Fruit fly (Drosophila melanogaster): ENCODE results near the gene Task6.

Task6 gene

DNA sequence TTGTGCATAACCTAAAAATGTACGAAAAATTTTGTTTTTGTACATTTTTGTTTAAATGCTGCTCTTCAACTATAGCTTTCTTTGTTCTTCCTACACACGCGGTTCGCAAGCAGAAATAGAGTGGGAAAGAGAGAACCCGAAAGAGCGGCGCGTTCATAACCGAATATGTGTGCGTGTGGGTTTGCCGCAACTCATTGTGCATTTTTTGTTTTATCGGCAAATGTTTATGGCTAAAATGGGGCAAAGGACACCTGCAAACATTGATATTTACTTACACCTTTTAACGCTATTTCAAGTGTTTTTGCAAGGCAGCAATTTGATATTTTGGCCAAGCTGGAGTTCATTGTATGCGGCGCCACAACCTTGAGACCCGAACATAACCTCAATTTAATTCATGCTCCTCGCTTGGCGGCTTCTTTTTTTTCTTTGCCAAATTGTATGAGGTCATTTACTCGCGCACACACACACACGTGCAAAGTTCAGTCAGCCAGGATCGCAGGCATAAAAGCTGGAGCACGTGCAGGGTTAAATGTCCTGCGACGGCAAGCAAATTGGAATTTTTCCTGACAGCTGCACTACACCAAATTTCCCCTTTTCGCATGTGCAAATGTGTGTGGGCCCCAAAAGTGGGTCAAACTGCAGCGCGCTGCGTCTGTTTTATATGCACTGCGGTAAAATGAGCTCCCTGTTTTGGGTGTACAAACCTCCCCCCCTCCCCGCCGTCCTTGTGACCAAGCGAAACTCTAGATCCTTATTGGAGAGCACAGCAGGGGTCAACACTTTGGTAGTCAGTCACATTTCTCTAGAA, 26.4 kb downstream of the Task6 start:
- TF ChIP-seq fd96Ca (GFP tag; IDR thresholded peaks at IDR 0.05): 0 out of 3 replicates have a peak, but pooled peaks have one; percentile 46
- no peak for TF ChIP-seq CG17806 (tag; optimal IDR thresholded peaks at IDR 0.05)
- no peak for TF ChIP-seq Pif1A (GFP tag; optimal IDR thresholded peaks at IDR 0.05)
- TF ChIP-seq CG4496 (GFP tag; IDR thresholded peaks at IDR 0.05): peak; percentile 23; the same call in 1 of the 3 replicates
- peak; percentile 94 for TF ChIP-seq EcR (GFP tag; optimal IDR thresholded peaks at IDR 0.05)
- no peak for TF ChIP-seq CG34367 (tag; optimal IDR thresholded peaks at IDR 0.05)
- no peak for TF ChIP-seq CG8159 (tag; optimal IDR thresholded peaks at IDR 0.05)

DNA sequence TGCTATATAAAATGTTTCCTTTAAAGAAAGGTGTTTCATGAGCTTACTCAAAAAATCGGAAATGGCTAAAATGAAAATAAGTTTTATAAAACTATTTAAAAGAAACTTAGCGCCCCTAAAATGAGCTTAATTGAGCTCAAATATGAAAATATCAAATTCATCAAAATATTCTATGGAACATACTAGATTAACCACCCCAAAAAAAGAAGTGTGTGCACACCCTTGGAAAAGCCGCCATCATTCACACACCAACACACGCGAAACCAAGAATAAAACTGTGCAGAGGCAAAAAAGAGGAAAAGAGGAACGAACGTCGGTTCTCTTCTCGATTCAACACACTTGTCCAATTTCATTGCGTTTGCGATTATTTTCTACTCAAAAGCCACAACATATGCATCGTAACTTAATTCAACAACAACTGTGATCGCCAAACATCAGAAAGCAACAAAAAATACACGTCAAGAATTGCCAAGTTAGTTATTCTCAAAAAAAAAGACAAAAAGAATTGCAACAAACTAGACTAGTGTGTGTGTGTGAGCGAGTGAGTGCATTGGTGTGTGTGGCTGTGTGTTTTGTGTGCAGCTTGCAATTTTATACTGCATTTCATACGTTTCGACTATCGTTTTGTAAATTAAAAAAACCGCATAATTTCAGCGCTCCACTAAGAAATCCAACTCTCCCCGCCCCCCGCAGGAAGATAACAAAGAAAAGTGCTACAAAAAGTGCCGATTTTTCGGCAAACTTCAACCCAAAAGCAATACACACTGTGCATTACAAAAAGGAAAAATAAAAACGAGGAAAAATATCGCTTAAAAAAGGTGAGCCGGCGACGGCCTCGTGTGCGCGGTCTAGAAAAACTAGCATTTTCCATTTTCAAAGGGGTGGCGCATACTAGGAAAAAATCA, 27.4 kb downstream of the Task6 start, which contains the start of gene rin:
Gene rin, plus strand, starts transcription at position 276 of the 905 bp plus-strand sequence.
- TF ChIP-seq CG32121 (GFP tag; IDR thresholded peaks at IDR 0.05): peak; percentile 39; the same call in 1 of the 2 replicates
- peak; percentile 59 for TF ChIP-seq CG34367 (tag; optimal IDR thresholded peaks at IDR 0.05)
- TF ChIP-seq CG12605 (GFP tag; IDR thresholded peaks at IDR 0.05): peak; percentile 41; the same call in 1 of the 2 replicates
- no peak for TF ChIP-seq CG14655 (GFP tag; optimal IDR thresholded peaks at IDR 0.05)
- TF ChIP-seq D1 (tag; optimal IDR thresholded peaks at IDR 0.05): no peak
- peak; percentile 58 for TF ChIP-seq CG8159 (tag; optimal IDR thresholded peaks at IDR 0.05)
- TF ChIP-seq gl (tag; optimal IDR thresholded peaks at IDR 0.05): peak; percentile 78
- peak; percentile 35 for TF ChIP-seq CG15710 (tag; optimal IDR thresholded peaks at IDR 0.05)
- peak; percentile 20 for TF ChIP-seq CG13204 (GFP tag; optimal IDR thresholded peaks at IDR 0.05)
- TF ChIP-seq rn (GFP tag; IDR thresholded peaks at IDR 0.05): no peak
- TF ChIP-seq CG4496 (GFP tag; IDR thresholded peaks at IDR 0.05): 0 out of 3 replicates have a peak, but pooled peaks have one; percentile 15
- peak; percentile 26 for TF ChIP-seq Pif1A (GFP tag; optimal IDR thresholded peaks at IDR 0.05)
- peak; percentile 41 for TF ChIP-seq CG8301 (tag; optimal IDR thresholded peaks at IDR 0.05)
- peak; percentile 61 for TF ChIP-seq EcR (GFP tag; optimal IDR thresholded peaks at IDR 0.05)

DNA sequence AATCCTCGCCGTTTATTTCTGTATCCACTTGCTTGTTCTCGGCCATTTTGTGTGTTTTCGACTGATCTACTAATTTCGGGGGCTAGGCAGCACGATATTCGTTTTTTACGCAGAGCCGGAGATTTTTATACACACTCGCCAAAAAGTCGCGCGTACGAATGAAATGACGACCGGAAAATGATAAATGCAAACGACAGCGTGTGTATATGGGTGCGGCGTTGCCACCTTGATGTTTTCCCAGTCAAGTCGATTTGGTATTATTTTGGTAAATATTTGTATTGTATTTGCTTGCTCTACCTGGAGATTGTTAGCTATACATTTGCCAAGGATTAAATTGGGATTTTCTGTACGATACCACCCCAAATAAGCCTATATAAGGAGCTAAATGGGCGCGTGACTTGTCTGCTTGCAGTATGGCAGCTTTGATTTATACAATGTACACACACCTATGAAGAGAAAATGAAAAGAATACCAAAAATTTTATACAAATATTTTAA, 28.4 kb downstream of the Task6 start, which contains the start of gene sqd:
Gene sqd, minus strand, starts transcription at position 431 of the 497 bp plus-strand sequence.
- TF ChIP-seq CG17806 (tag; optimal IDR thresholded peaks at IDR 0.05): peak; percentile 11
- TF ChIP-seq CG9948 (tag; optimal IDR thresholded peaks at IDR 0.05): peak; percentile 15
- TF ChIP-seq CG14655 (GFP tag; optimal IDR thresholded peaks at IDR 0.05): peak; percentile 6
- TF ChIP-seq CG13204 (GFP tag; optimal IDR thresholded peaks at IDR 0.05): peak; percentile 18
- no peak for TF ChIP-seq rn (GFP tag; IDR thresholded peaks at IDR 0.05)
- TF ChIP-seq CG15710 (tag; optimal IDR thresholded peaks at IDR 0.05): peak; percentile 36
- peak; percentile 35; the same call in 1 of the 2 replicates for TF ChIP-seq Ets98B (GFP tag; IDR thresholded peaks at IDR 0.05)
- 0 out of 2 replicates have a peak, but pooled peaks have one; percentile 28 for TF ChIP-seq CG12605 (GFP tag; IDR thresholded peaks at IDR 0.05)
- TF ChIP-seq gl (tag; optimal IDR thresholded peaks at IDR 0.05): no peak
- peak; percentile 24 for TF ChIP-seq Pif1A (GFP tag; optimal IDR thresholded peaks at IDR 0.05)
- TF ChIP-seq CG4496 (GFP tag; IDR thresholded peaks at IDR 0.05): peak; percentile 54; the same call in 2 of the 3 replicates
- no peak for TF ChIP-seq fd96Ca (GFP tag; IDR thresholded peaks at IDR 0.05)
- peak; percentile 26 for TF ChIP-seq CG34367 (tag; optimal IDR thresholded peaks at IDR 0.05)
- peak; percentile 44 for TF ChIP-seq Pif1B (GFP tag; optimal IDR thresholded peaks at IDR 0.05)
- TF ChIP-seq Snoo (tag; optimal IDR thresholded peaks at IDR 0.05): peak; percentile 68
- no peak for TF ChIP-seq CG10348 (GFP tag; IDR thresholded peaks at IDR 0.05)

DNA sequence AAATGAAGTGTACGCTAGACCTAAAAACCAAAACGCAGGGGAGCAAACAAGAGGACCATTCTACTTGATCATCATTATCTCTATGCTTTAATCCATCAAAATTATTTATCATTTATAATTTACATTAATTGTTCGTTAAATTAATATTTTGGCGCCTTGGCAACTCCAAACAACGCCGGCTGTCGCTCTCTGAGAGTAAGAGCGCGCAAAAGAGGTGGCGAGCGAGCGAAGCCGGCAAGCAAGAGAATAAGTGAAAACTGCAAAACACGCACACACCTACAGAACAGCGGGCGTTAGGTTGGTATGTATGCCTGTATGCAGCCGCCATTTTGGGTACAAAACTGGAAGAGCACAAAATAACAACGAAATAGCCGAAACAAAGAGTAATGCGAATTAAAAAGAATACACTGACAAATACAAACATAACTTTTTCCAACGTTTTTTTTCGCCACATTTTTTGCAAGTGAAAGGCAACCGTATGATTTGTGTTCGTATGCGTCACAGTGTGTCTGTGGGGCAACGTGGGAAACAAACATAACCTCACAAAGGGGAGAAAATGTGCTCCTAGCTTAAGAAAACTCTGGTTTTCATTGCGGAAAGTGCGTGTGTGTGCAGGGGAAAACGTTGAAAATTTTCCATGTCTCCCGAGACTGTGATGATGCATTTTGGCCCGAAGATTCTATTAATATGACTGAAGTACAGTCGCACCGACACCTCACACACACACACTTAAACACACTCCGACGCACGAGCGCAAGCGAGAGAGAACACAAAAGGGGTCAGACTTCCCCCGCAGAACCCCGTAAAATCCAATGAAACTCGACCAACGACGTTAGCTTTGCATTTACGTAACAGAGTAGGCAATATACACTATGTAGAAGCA, 29.3 kb downstream of the Task6 start:
- no peak for TF ChIP-seq CG10348 (GFP tag; IDR thresholded peaks at IDR 0.05)
- TF ChIP-seq CG17806 (tag; optimal IDR thresholded peaks at IDR 0.05): peak; percentile 25
- TF ChIP-seq Snoo (tag; optimal IDR thresholded peaks at IDR 0.05): peak; percentile 25
- peak; percentile 52; the same call in 1 of the 2 replicates for TF ChIP-seq CG32121 (GFP tag; IDR thresholded peaks at IDR 0.05)
- TF ChIP-seq rn (GFP tag; IDR thresholded peaks at IDR 0.05): no peak
- TF ChIP-seq CG4496 (GFP tag; IDR thresholded peaks at IDR 0.05): no peak
- peak; percentile 59; the same call in 1 of the 2 replicates for TF ChIP-seq Ets98B (GFP tag; IDR thresholded peaks at IDR 0.05)
- TF ChIP-seq Pif1B (GFP tag; optimal IDR thresholded peaks at IDR 0.05): peak; percentile 69
- peak; percentile 16 for TF ChIP-seq EcR (GFP tag; optimal IDR thresholded peaks at IDR 0.05)
- peak; percentile 30 for TF ChIP-seq CG15710 (tag; optimal IDR thresholded peaks at IDR 0.05)
- TF ChIP-seq Pif1A (GFP tag; optimal IDR thresholded peaks at IDR 0.05): peak; percentile 67

All from whole organism, pupa.